Worm (Caenorhabditis elegans) whole organism, L4 larva: ENCODE measurements around the gene rde-12.

Experiments
- F37D6.2 ChIP-seq: sonication (generic microtip); optimal IDR thresholded peaks from 2 replicates; lab custom pipeline; 2016; ENCODE audit warnings: mild to moderate bottlenecking, missing genetic modification characterization, missing compliant biosample characterization
- F44E2.7 ChIP-seq: fragments of 200-800 bp; sonication (Bioruptor generic); IDR thresholded peaks from 2 replicates; pipeline ENCODE4 v2.1.2; 2022; ENCODE audit warnings: missing genetic modification characterization, missing compliant biosample characterization
- F49E8.2 ChIP-seq: sonication (generic microtip); optimal IDR thresholded peaks from 2 replicates; lab custom pipeline; 2016; ENCODE audit warnings: missing compliant biosample characterization, mild to moderate bottlenecking, missing genetic modification characterization, borderline replicate concordance
- T26A8.4 ChIP-seq: fragments of 200-800 bp; sonication (Bioruptor generic); IDR thresholded peaks from 2 replicates; pipeline ENCODE4 v1.3.6; 2022; ENCODE audit warnings: missing genetic modification characterization, missing compliant biosample characterization
- aha-1 ChIP-seq: fragments of 150-350 bp; peaks from one replicate; lab custom pipeline; 2014; ENCODE audit warnings: missing biosample characterization, missing genetic modification characterization
- aly-2 ChIP-seq: sonication (generic microtip); optimal IDR thresholded peaks from 2 replicates; lab custom pipeline; 2018; ENCODE audit warnings: missing biosample characterization, missing genetic modification characterization
- ceh-28 ChIP-seq: fragments of 150-350 bp; optimal IDR thresholded peaks from 2 replicates; lab custom pipeline; 2014; ENCODE audit warnings: missing biosample characterization, missing genetic modification reagents, missing genetic modification characterization
- daf-16 ChIP-seq, 3 experiments: sonication (generic microtip); optimal IDR thresholded peaks; 2 replicates each; lab custom pipeline; 2016 to 2017; ENCODE audit warnings: missing genetic modification characterization in 3 of 3, missing genetic modification reagents in 3 of 3, mild to moderate bottlenecking in 2 of 3, missing compliant biosample characterization in 2 of 3, missing biosample characterization in 1 of 3, moderate library complexity in 1 of 3
- dmd-6 ChIP-seq: fragments of 200-800 bp; sonication (Bioruptor generic); IDR thresholded peaks from 2 replicates; pipeline ENCODE4 v1.3.6; 2022; ENCODE audit warnings: missing genetic modification reagents, missing genetic modification characterization, missing compliant biosample characterization
- dve-1 ChIP-seq: sonication (generic microtip); optimal IDR thresholded peaks from 2 replicates; lab custom pipeline; 2017; ENCODE audit warnings: antibody characterized with exemption, mild to moderate bottlenecking, missing genetic modification characterization, missing compliant biosample characterization; ENCODE audit not compliant: insufficient read depth
- gei-8 ChIP-seq: fragments of 200-800 bp; sonication (Bioruptor generic); optimal IDR thresholded peaks from 2 replicates; lab custom pipeline; 2018; ENCODE audit warnings: mild to moderate bottlenecking, missing genetic modification characterization, missing compliant biosample characterization
- hlh-11 ChIP-seq: fragments of 200-800 bp; sonication (Bioruptor generic); optimal IDR thresholded peaks from 2 replicates; lab custom pipeline; 2018; ENCODE audit warnings: mild to moderate bottlenecking, missing genetic modification characterization, missing compliant biosample characterization
- hlh-30 ChIP-seq: sonication (generic microtip); optimal IDR thresholded peaks from 2 replicates; lab custom pipeline; 2017; ENCODE audit warnings: antibody characterized with exemption, mild to moderate bottlenecking, missing genetic modification characterization, missing compliant biosample characterization; ENCODE audit not compliant: insufficient read depth
- jun-1 ChIP-seq: fragments of 150-350 bp; optimal IDR thresholded peaks from 2 replicates; lab custom pipeline; 2014; ENCODE audit warnings: missing biosample characterization, missing genetic modification reagents, missing genetic modification characterization
- lin-1 ChIP-seq: fragments of 200-800 bp; sonication (Bioruptor generic); IDR thresholded peaks from 2 replicates; pipeline ENCODE4 v1.3.6; 2022; ENCODE audit warnings: missing genetic modification reagents, missing genetic modification characterization, missing compliant biosample characterization
- lin-29 ChIP-seq: fragments of 200-800 bp; sonication (Bioruptor generic); IDR thresholded peaks from 2 replicates; pipeline ENCODE4 v1.3.6; 2022; ENCODE audit warnings: missing genetic modification reagents, missing genetic modification characterization, missing compliant biosample characterization
- lin-38 ChIP-seq: fragments of 200-800 bp; sonication (Bioruptor generic); IDR thresholded peaks from 2 replicates; pipeline ENCODE4 v1.3.6; 2022; ENCODE audit warnings: missing genetic modification reagents, missing genetic modification characterization, missing compliant biosample characterization
- lin-39 ChIP-seq: fragments of 150-350 bp; optimal IDR thresholded peaks from 2 replicates; lab custom pipeline; 2014; ENCODE audit warnings: missing biosample characterization, missing genetic modification reagents, missing genetic modification characterization
- lsy-2 ChIP-seq, 2 experiments: fragments of 150-350 bp in 1 of 2; sonication (generic microtip) in 1 of 2; optimal IDR thresholded peaks; 2 replicates each; lab custom pipeline; 2014 to 2017; ENCODE audit warnings: missing biosample characterization in 2 of 2, missing genetic modification characterization in 2 of 2
- madf-5 ChIP-seq, 2 experiments: fragments of 200-800 bp; sonication (Bioruptor generic); IDR thresholded peaks; 2 replicates each; pipeline ENCODE4 v1.3.6; 2022; ENCODE audit warnings: missing compliant biosample characterization in 2 of 2, missing genetic modification characterization in 2 of 2
- madf-9 ChIP-seq: fragments of 200-800 bp; sonication (Bioruptor generic); conservative IDR thresholded peaks from 2 replicates; pipeline ENCODE4 v1.3.6; 2022; ENCODE audit warnings: missing genetic modification reagents, missing genetic modification characterization, missing compliant biosample characterization
- mdt-29 ChIP-seq: fragments of 200-800 bp; sonication (Bioruptor generic); IDR thresholded peaks from 2 replicates; pipeline ENCODE4 v1.3.6; 2022; ENCODE audit warnings: missing genetic modification reagents, missing genetic modification characterization, missing compliant biosample characterization
- mep-1 ChIP-seq: fragments of 150-350 bp; sonication (generic microtip); optimal IDR thresholded peaks from 3 replicates; lab custom pipeline; 2014; ENCODE audit warnings: missing biosample characterization, missing genetic modification characterization
- mes-2 ChIP-seq: sonication (generic microtip); optimal IDR thresholded peaks from 2 replicates; lab custom pipeline; 2016; ENCODE audit warnings: missing genotype, mild to moderate bottlenecking, missing genetic modification characterization, missing compliant biosample characterization; ENCODE audit not compliant: poor library complexity, severe bottlenecking
- mxl-2 ChIP-seq: fragments of 200-800 bp; sonication (Bioruptor generic); conservative IDR thresholded peaks from 2 replicates; pipeline ENCODE4 v1.3.6; 2022; ENCODE audit warnings: missing genetic modification reagents, missing genetic modification characterization, missing compliant biosample characterization
- mxl-3 ChIP-seq: fragments of 200-800 bp; sonication (Bioruptor generic); optimal IDR thresholded peaks from 2 replicates; lab custom pipeline; 2018; ENCODE audit warnings: mild to moderate bottlenecking, missing genetic modification characterization, missing compliant biosample characterization
- nhr-10 ChIP-seq: fragments of 150-350 bp; optimal IDR thresholded peaks from 2 replicates; lab custom pipeline; 2014; ENCODE audit warnings: missing biosample characterization, missing genetic modification characterization
- nhr-28 ChIP-seq: fragments of 150-350 bp; optimal IDR thresholded peaks from 2 replicates; lab custom pipeline; 2014; ENCODE audit warnings: missing biosample characterization, missing genetic modification characterization
- nhr-41 ChIP-seq: fragments of 200-800 bp; sonication (Bioruptor generic); IDR thresholded peaks from 2 replicates; pipeline ENCODE4 v1.3.6; 2022; ENCODE audit warnings: missing genetic modification reagents, missing genetic modification characterization, missing compliant biosample characterization
- nhr-48 ChIP-seq: sonication (generic microtip); optimal IDR thresholded peaks from 2 replicates; lab custom pipeline; 2016; ENCODE audit warnings: mild to moderate bottlenecking, missing genetic modification characterization, missing compliant biosample characterization
- nhr-6 ChIP-seq: fragments of 150-350 bp; optimal IDR thresholded peaks from 2 replicates; lab custom pipeline; 2014; ENCODE audit warnings: missing biosample characterization, missing genetic modification characterization
- nhr-76 ChIP-seq: fragments of 150-350 bp; optimal IDR thresholded peaks from 2 replicates; lab custom pipeline; 2014; ENCODE audit warnings: missing biosample characterization, missing genetic modification characterization
- nhr-77 ChIP-seq: fragments of 150-350 bp; optimal IDR thresholded peaks from 2 replicates; lab custom pipeline; 2014; ENCODE audit warnings: missing biosample characterization, missing genetic modification characterization
- skn-1 ChIP-seq: fragments of 150-350 bp; optimal IDR thresholded peaks from 2 replicates; lab custom pipeline; 2014; ENCODE audit warnings: missing biosample characterization, missing genetic modification characterization
- snpc-1.2 ChIP-seq: fragments of 200-800 bp; sonication (Bioruptor generic); IDR thresholded peaks from 2 replicates; pipeline ENCODE4 v1.3.6; 2022; ENCODE audit warnings: missing genetic modification reagents, missing genetic modification characterization, missing compliant biosample characterization
- tag-97 ChIP-seq: fragments of 200-800 bp; sonication (Bioruptor generic); IDR thresholded peaks from 2 replicates; pipeline ENCODE4 v1.3.6; 2022; ENCODE audit warnings: missing genetic modification characterization, missing compliant biosample characterization
- unc-130 ChIP-seq: sonication (generic microtip); optimal IDR thresholded peaks from 2 replicates; lab custom pipeline; 2016; ENCODE audit warnings: missing genetic modification reagents, missing genetic modification characterization, missing compliant biosample characterization
- unc-39 ChIP-seq: sonication (generic microtip); optimal IDR thresholded peaks from 2 replicates; lab custom pipeline; 2017; ENCODE audit warnings: missing biosample characterization, missing genetic modification characterization
- unc-62 ChIP-seq, 3 experiments: fragments of 150-350 bp in 1 of 3; sonication (generic microtip); optimal IDR thresholded peaks in 2 of 3; peaks in 1 of 3; 1 replicate in 1 of 3; 2 replicates in 2 of 3; lab custom pipeline; 2014 to 2017; ENCODE audit warnings: missing biosample characterization in 3 of 3, missing genetic modification characterization in 3 of 3, missing genetic modification reagents in 3 of 3, missing genotype in 1 of 3
- zfp-2 ChIP-seq: sonication (generic microtip); optimal IDR thresholded peaks from 2 replicates; lab custom pipeline; 2016; ENCODE audit warnings: mild to moderate bottlenecking, missing genetic modification characterization, missing compliant biosample characterization
- zip-2 ChIP-seq: fragments of 150-350 bp; optimal IDR thresholded peaks from 2 replicates; lab custom pipeline; 2014; ENCODE audit warnings: missing biosample characterization, missing genetic modification characterization

rde-12 gene

DNA sequence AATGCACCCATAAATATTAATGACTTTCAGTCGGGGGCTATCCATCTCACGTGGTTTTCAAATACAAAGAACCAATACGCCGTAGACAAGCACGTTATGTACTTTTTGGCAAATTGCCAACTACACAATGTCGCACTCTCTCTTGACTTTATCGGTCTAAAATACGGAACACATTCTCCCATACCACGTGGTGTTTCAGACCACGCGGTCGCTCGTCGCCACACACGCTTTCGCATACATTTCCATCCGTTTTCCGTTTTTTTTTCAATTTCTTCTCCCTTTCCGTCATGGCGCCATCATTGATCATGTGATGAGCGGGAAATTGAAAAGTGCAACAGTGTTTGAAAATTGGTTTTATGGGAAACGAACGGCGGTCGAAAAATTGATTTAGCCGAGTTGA is 6.6 kb upstream of the rde-12 start (continued):
- TF ChIP-seq mxl-2 (no peak; the same call in 1 of the 2 replicates), hlh-11 (tag; lab: Kevin White, UChicago) (peak; percentile 99), jun-1 (tag; lab: Kevin White, UChicago) (peak; percentile 71), zip-2 (tag; lab: Kevin White, UChicago) (no peak), daf-16 (GFP tag; optimal IDR thresholded peaks at IDR 0.05; lab: Kevin White, UChicago) (no peak), daf-16 (tag; optimal IDR thresholded peaks at IDR 0.05; lab: Kevin White, UChicago) (peak; percentile 73), F44E2.7 (GFP tag; lab: Robert Waterston, UW) (no peak), nhr-48 (tag; lab: Kevin White, UChicago) (peak; percentile 96), T26A8.4 (peak; percentile 68), nhr-10 (tag; lab: Kevin White, UChicago) (peak; percentile 52), nhr-41 (no peak), zfp-2 (tag; lab: Kevin White, UChicago) (no peak), gei-8 (peak; percentile 89), skn-1 (tag; lab: Kevin White, UChicago) (no peak), lin-29 (GFP tag; lab: Robert Waterston, UW) (peak; percentile 37; the same call in 1 of the 2 replicates), F37D6.2 (tag; lab: Kevin White, UChicago) (peak; percentile 32), madf-5 (GFP tag; IDR thresholded peaks at IDR 0.05; lab: Robert Waterston, UW) (peak in 1 of 2 experiments; percentile 41; a peak in 1 of 4 replicates), mdt-29 (peak; percentile 96)

DNA sequence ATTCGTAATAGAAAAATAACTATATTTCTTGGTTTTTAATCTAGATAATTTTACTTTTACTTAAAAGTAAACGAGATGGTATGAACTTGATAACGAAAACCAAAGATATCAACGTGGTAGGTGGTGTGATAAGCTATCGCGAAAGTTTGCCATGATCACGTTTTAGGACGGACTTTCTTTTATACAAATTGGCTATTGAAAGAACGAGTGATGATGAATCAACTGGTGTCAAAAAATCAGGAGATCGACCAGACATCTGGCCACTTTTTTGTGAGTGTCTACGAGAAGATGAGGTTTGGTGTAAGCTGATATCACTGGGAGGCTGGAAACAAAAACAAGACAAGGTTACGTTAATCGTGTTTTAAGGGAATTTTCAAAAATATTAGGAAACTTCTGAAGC is 6.0 kb upstream of the rde-12 start:
- TF ChIP-seq mdt-29 (peak; percentile 29; the same call in 1 of the 2 replicates), dmd-6 (GFP tag; lab: Robert Waterston, UW) (peak; percentile 60), dve-1 (tag; lab: Kevin White, UChicago) (peak; percentile 35), hlh-11 (tag; lab: Kevin White, UChicago) (peak; percentile 58), nhr-76 (tag; lab: Kevin White, UChicago) (no peak), F49E8.2 (tag; lab: Kevin White, UChicago) (no peak), daf-16 (GFP tag; optimal IDR thresholded peaks at IDR 0.05; lab: Kevin White, UChicago) (no peak), daf-16 (tag; optimal IDR thresholded peaks at IDR 0.05; lab: Kevin White, UChicago) (peak; percentile 51), ceh-28 (tag; lab: Kevin White, UChicago) (no peak), madf-9 (GFP tag; lab: Robert Waterston, UW) (no peak), snpc-1.2 (GFP tag; lab: Robert Waterston, UW) (no peak), unc-39 (no peak), nhr-28 (tag; lab: Kevin White, UChicago) (peak; percentile 70), mxl-3 (GFP tag; lab: Kevin White, UChicago) (peak; percentile 63), nhr-77 (peak; percentile 21), nhr-6 (tag; lab: Kevin White, UChicago) (peak; percentile 54), hlh-30 (peak; percentile 80)

DNA sequence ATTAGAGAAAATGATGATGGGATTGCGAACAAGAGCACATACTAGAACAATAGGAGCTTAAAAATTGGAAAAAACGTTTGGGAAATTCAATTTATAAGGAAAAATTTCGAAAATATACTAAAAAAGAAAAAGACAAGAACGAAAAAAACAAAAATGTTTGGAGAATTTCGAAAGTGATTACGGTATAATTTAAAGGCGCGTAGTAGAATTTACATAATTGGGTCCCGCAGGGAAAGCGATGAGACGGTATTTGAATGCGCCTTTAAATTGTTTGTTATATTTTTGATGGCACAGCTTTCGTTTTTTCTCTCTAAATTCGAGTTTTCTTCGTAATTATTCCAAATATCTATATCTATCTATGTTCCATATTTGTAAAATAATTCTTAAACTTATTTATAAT is 5.1 kb upstream of the rde-12 start:
- TF ChIP-seq lsy-2 (tag; optimal IDR thresholded peaks at IDR 0.05; lab: Kevin White, UChicago) (peak in 1 of 2 experiments; percentile 35), aly-2 (tag; lab: Kevin White, UChicago) (no peak), F37D6.2 (tag; lab: Kevin White, UChicago) (no peak), unc-130 (GFP tag; lab: Kevin White, UChicago) (peak; percentile 24)

- TF ChIP-seq hlh-11 (tag; lab: Kevin White, UChicago) (peak; percentile 54), dve-1 (tag; lab: Kevin White, UChicago) (peak; percentile 52), daf-16 (GFP tag; optimal IDR thresholded peaks at IDR 0.05; lab: Kevin White, UChicago) (peak in 1 of 2 experiments; percentile 0), daf-16 (tag; optimal IDR thresholded peaks at IDR 0.05; lab: Kevin White, UChicago) (peak; percentile 71), lin-39 (tag; lab: Kevin White, UChicago) (no peak), dmd-6 (GFP tag; lab: Robert Waterston, UW) (peak; percentile 23; the same call in 1 of the 2 replicates), hlh-30 (peak; percentile 25), tag-97 (GFP tag; lab: Robert Waterston, UW) (no peak), aha-1 (tag; lab: Kevin White, UChicago) (peak; percentile 17), lin-38 (GFP tag; lab: Robert Waterston, UW) (peak; percentile 55), lin-1 (GFP tag; lab: Robert Waterston, UW) (no peak), madf-9 (GFP tag; lab: Robert Waterston, UW) (no peak), mep-1 (tag; lab: Kevin White, UChicago) (peak; percentile 17), mes-2 (tag; lab: Kevin White, UChicago) (peak; percentile 43), ceh-28 (tag; lab: Kevin White, UChicago) (peak; percentile 24), nhr-28 (tag; lab: Kevin White, UChicago) (peak; percentile 45), unc-62 (GFP tag; optimal IDR thresholded peaks at IDR 0.05 in 1 of 2; lab: Kevin White, UChicago) (peak in 1 of 2 experiments; percentile 33), unc-62 (tag; optimal IDR thresholded peaks at IDR 0.05; lab: Kevin White, UChicago) (no peak), nhr-77 (peak; percentile 15)
- TF ChIP-seq, all 104 proteins: peak for 13
Observed at ce11 chrV:13660660-13661325, 4.4 kb upstream of the rde-12 start, which contains the start of gene letm-1. Gene letm-1 (plus strand): TSS chrV:13661257.
